Worm (Caenorhabditis elegans) whole organism, L2 larva: ENCODE results near the gene haao-1.

Source experiments
- C34F6.9 ChIP-seq: fragments of 150-350 bp; optimal IDR thresholded peaks from 2 replicates; lab custom pipeline; 2014; ENCODE audit warnings: missing biosample characterization, missing genetic modification characterization
- F13H6.1 ChIP-seq: sonication (generic microtip); optimal IDR thresholded peaks from 2 replicates; lab custom pipeline; 2016; ENCODE audit warnings: missing genetic modification characterization, missing compliant biosample characterization
- R02D3.7 ChIP-seq: fragments of 150-350 bp; optimal IDR thresholded peaks from 2 replicates; lab custom pipeline; 2014; ENCODE audit warnings: missing biosample characterization, missing genetic modification characterization
- Y55F3AM.14 ChIP-seq: fragments of 200-800 bp; sonication (Bioruptor generic); optimal IDR thresholded peaks from 2 replicates; lab custom pipeline; 2018; ENCODE audit warnings: mild to moderate bottlenecking, missing genetic modification characterization, missing compliant biosample characterization
- ZK546.5 ChIP-seq: sonication (generic microtip); optimal IDR thresholded peaks from 2 replicates; lab custom pipeline; 2017; ENCODE audit warnings: missing biosample characterization, missing genetic modification characterization
- alr-1 ChIP-seq: fragments of 150-350 bp; optimal IDR thresholded peaks from 2 replicates; lab custom pipeline; 2014; ENCODE audit warnings: missing biosample characterization, missing genetic modification characterization
- aly-2 ChIP-seq: fragments of 150-350 bp; optimal IDR thresholded peaks from 2 replicates; lab custom pipeline; 2014; ENCODE audit warnings: missing biosample characterization, missing genetic modification characterization
- ama-1 ChIP-seq: fragments of 150-350 bp; optimal IDR thresholded peaks from 2 replicates; lab custom pipeline; 2018; ENCODE audit warnings: inconsistent platforms
- ceh-16 ChIP-seq: fragments of 150-350 bp; optimal IDR thresholded peaks from 2 replicates; lab custom pipeline; 2014; ENCODE audit warnings: missing biosample characterization, missing genetic modification characterization
- crh-2 ChIP-seq: sonication (generic microtip); optimal IDR thresholded peaks from 2 replicates; lab custom pipeline; 2017; ENCODE audit warnings: missing biosample characterization, missing genetic modification characterization
- dmd-4 ChIP-seq: sonication (generic microtip); optimal IDR thresholded peaks from 2 replicates; lab custom pipeline; 2017; ENCODE audit warnings: missing biosample characterization, missing genetic modification characterization
- egl-27 ChIP-seq: sonication (generic microtip); optimal IDR thresholded peaks from 3 replicates; lab custom pipeline; 2017; ENCODE audit warnings: missing biosample characterization, missing genetic modification reagents, missing genetic modification characterization
- elt-3 ChIP-seq: sonication (generic microtip); optimal IDR thresholded peaks from 2 replicates; lab custom pipeline; 2017; ENCODE audit warnings: missing biosample characterization, missing genetic modification characterization
- fos-1 ChIP-seq: fragments of 150-350 bp; optimal IDR thresholded peaks from 2 replicates; lab custom pipeline; 2014; ENCODE audit warnings: missing biosample characterization, missing genetic modification characterization
- gmeb-1 ChIP-seq: fragments of 150-350 bp; optimal IDR thresholded peaks from 2 replicates; lab custom pipeline; 2014; ENCODE audit warnings: missing biosample characterization, missing genetic modification characterization
- lin-11 ChIP-seq: fragments of 150-350 bp; sonication (generic microtip); optimal IDR thresholded peaks from 2 replicates; lab custom pipeline; 2014; ENCODE audit warnings: missing biosample characterization, missing genetic modification characterization, inconsistent platforms, mixed read lengths
- lin-13 ChIP-seq: fragments of 150-350 bp; optimal IDR thresholded peaks from 2 replicates; lab custom pipeline; 2014; ENCODE audit warnings: missing biosample characterization, missing genetic modification reagents, missing genetic modification characterization
- lin-39 ChIP-seq: fragments of 150-350 bp; optimal IDR thresholded peaks from 2 replicates; lab custom pipeline; 2014; ENCODE audit warnings: missing biosample characterization, missing genetic modification reagents, missing genetic modification characterization
- lsy-2 ChIP-seq, 2 experiments: fragments of 150-350 bp in 1 of 2; sonication (generic microtip) in 1 of 2; optimal IDR thresholded peaks; 2 replicates each; lab custom pipeline; 2014 to 2017; ENCODE audit warnings: missing biosample characterization in 2 of 2, missing genetic modification characterization in 2 of 2
- mab-5 ChIP-seq: fragments of 150-350 bp; optimal IDR thresholded peaks from 2 replicates; lab custom pipeline; 2014; ENCODE audit warnings: missing biosample characterization, missing genetic modification characterization
- mbf-1 ChIP-seq: sonication (generic microtip); optimal IDR thresholded peaks from 2 replicates; lab custom pipeline; 2017; ENCODE audit warnings: missing biosample characterization, missing genetic modification characterization
- mdl-1 ChIP-seq, 2 experiments: fragments of 150-350 bp in 1 of 2; sonication (generic microtip) in 1 of 2; optimal IDR thresholded peaks; 2 replicates each; lab custom pipeline; 2017; ENCODE audit warnings: missing biosample characterization in 2 of 2, missing genetic modification characterization in 2 of 2
- nhr-11 ChIP-seq: fragments of 150-350 bp; optimal IDR thresholded peaks from 2 replicates; lab custom pipeline; 2014; ENCODE audit warnings: missing biosample characterization, missing genetic modification characterization
- nhr-12 ChIP-seq: fragments of 150-350 bp; optimal IDR thresholded peaks from 2 replicates; lab custom pipeline; 2014; ENCODE audit warnings: missing biosample characterization, missing genetic modification characterization
- nhr-129 ChIP-seq: fragments of 150-350 bp; optimal IDR thresholded peaks from 2 replicates; lab custom pipeline; 2014; ENCODE audit warnings: missing biosample characterization, missing genetic modification characterization
- nhr-237 ChIP-seq: fragments of 150-350 bp; optimal IDR thresholded peaks from 2 replicates; lab custom pipeline; 2014; ENCODE audit warnings: missing biosample characterization, missing genetic modification characterization
- nhr-25 ChIP-seq: fragments of 150-350 bp; sonication (generic microtip); optimal IDR thresholded peaks from 3 replicates; lab custom pipeline; 2014; ENCODE audit warnings: missing biosample characterization, missing genetic modification characterization
- nhr-6 ChIP-seq: fragments of 150-350 bp; optimal IDR thresholded peaks from 2 replicates; lab custom pipeline; 2014; ENCODE audit warnings: missing biosample characterization, missing genetic modification characterization
- nhr-77 ChIP-seq: fragments of 150-350 bp; optimal IDR thresholded peaks from 2 replicates; lab custom pipeline; 2014; ENCODE audit warnings: missing biosample characterization, missing genetic modification characterization
- sem-4 ChIP-seq: fragments of 150-350 bp; optimal IDR thresholded peaks from 2 replicates; lab custom pipeline; 2014; ENCODE audit warnings: missing biosample characterization, missing genetic modification reagents, missing genetic modification characterization
- skn-1 ChIP-seq: sonication (generic microtip); optimal IDR thresholded peaks from 2 replicates; lab custom pipeline; 2017; ENCODE audit warnings: missing biosample characterization, missing genetic modification characterization
- sma-3 ChIP-seq: sonication (generic microtip); optimal IDR thresholded peaks from 2 replicates; lab custom pipeline; 2016; ENCODE audit warnings: missing genetic modification reagents, missing genetic modification characterization, missing compliant biosample characterization
- sma-9 ChIP-seq, 2 experiments: fragments of 150-350 bp in 1 of 2; sonication (generic microtip) in 1 of 2; optimal IDR thresholded peaks; 2 replicates each; lab custom pipeline; 2014 to 2016; ENCODE audit warnings: missing genetic modification characterization in 2 of 2, mild to moderate bottlenecking in 1 of 2, missing biosample characterization in 1 of 2, missing compliant biosample characterization in 1 of 2, missing genetic modification reagents in 1 of 2, moderate library complexity in 1 of 2
- unc-39 ChIP-seq: fragments of 150-350 bp; optimal IDR thresholded peaks from 2 replicates; lab custom pipeline; 2014; ENCODE audit warnings: missing biosample characterization, missing genetic modification characterization
- zag-1 ChIP-seq: fragments of 150-350 bp; optimal IDR thresholded peaks from 2 replicates; lab custom pipeline; 2014; ENCODE audit warnings: missing biosample characterization, missing genetic modification characterization
- ztf-1 ChIP-seq: fragments of 200-800 bp; sonication (Bioruptor generic); conservative IDR thresholded peaks from 2 replicates; pipeline ENCODE4 v1.3.6; 2022; ENCODE audit warnings: missing genetic modification characterization, missing compliant biosample characterization
- ztf-11 ChIP-seq: sonication (generic microtip); optimal IDR thresholded peaks from 2 replicates; lab custom pipeline; 2017; ENCODE audit warnings: missing biosample characterization, missing genetic modification characterization
- ztf-4 ChIP-seq: fragments of 150-350 bp; optimal IDR thresholded peaks from 2 replicates; lab custom pipeline; 2014; ENCODE audit warnings: missing biosample characterization, missing genetic modification characterization

The haao-1 gene

DNA sequence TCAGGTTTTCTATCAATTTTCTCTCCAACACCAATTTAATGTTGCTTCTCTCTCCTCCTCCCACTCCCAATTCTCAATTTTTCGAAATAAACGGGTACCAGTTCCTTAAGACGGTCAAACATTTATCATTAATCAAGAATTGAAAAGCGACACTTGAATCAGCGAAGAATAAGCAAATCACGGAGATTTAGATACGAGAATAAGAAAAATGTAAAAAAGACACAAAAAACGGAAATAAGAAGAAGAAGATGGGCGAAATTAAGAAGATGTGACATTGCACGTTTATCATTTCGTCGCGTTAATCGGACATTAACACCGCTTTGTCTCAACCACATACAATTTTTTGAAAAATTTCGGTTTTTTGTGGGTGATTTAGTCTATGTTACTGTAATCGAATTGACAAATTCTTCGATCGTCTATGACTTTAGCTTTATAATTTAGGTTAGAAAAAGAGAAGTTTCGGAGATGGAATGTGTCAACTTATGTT lies at the start of gene haao-1:
haao-1 (plus strand) TSS at position 437 of the 487 bp plus-strand sequence.
- TF ChIP-seq zag-1 (tag; lab: Kevin White, UChicago): no peak
- TF ChIP-seq sma-3 (GFP tag; lab: Kevin White, UChicago): no peak
- no peak for TF ChIP-seq ztf-11 (tag; lab: Kevin White, UChicago)
- no peak for TF ChIP-seq ceh-16 (tag; lab: Kevin White, UChicago)
- no peak for TF ChIP-seq nhr-129
- no peak for TF ChIP-seq crh-2 (tag; lab: Kevin White, UChicago)
- no peak for TF ChIP-seq lsy-2 (tag; optimal IDR thresholded peaks at IDR 0.05; lab: Kevin White, UChicago)
- TF ChIP-seq sma-9 (GFP tag; optimal IDR thresholded peaks at IDR 0.05; lab: Kevin White, UChicago): no peak
- no peak for TF ChIP-seq sma-9 (tag; optimal IDR thresholded peaks at IDR 0.05; lab: Kevin White, UChicago)
- TF ChIP-seq nhr-6 (tag; lab: Kevin White, UChicago): no peak
- TF ChIP-seq nhr-11 (tag; lab: Kevin White, UChicago): no peak
- TF ChIP-seq nhr-237: no peak
- no peak for TF ChIP-seq egl-27 (tag; lab: Kevin White, UChicago)
- TF ChIP-seq ama-1 (lab: Kevin White, UChicago): no peak
- TF ChIP-seq sem-4: no peak
- no peak for TF ChIP-seq C34F6.9 (tag; lab: Kevin White, UChicago)
- TF ChIP-seq nhr-77 (tag; lab: Kevin White, UChicago): no peak
- no peak for TF ChIP-seq mab-5
- TF ChIP-seq F13H6.1: no peak

DNA sequence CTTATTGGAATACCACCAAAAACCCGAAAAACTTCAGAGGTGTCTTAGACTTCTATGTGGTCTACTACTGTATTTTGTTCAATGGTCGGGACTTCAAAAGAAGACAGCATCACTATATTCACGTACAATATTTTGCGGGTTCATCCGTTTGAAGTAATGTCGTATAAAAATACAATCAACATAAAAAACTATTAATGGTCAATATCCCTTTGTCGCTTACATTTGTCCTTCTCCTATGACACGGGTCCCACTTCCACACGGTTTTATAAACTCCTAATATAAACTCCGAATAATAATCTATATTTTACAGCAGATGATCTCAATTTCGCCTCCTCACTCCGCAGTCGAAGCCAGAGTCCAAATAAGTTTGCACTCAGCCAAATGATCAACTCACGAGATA lies 47.2 kb upstream of the haao-1 start:
- no peak for TF ChIP-seq egl-27 (tag; lab: Kevin White, UChicago)
- TF ChIP-seq sma-3 (GFP tag; lab: Kevin White, UChicago): no peak
- TF ChIP-seq R02D3.7 (tag; lab: Kevin White, UChicago): no peak
- TF ChIP-seq mdl-1 (tag; optimal IDR thresholded peaks at IDR 0.05; lab: Kevin White, UChicago): no peak
- TF ChIP-seq nhr-12: no peak
- TF ChIP-seq aly-2 (tag; lab: Kevin White, UChicago): no peak
- no peak for TF ChIP-seq mbf-1 (tag; lab: Kevin White, UChicago)
- TF ChIP-seq fos-1 (tag; lab: Kevin White, UChicago): no peak
- no peak for TF ChIP-seq alr-1 (tag; lab: Kevin White, UChicago)
- no peak for TF ChIP-seq lin-11 (tag; lab: Kevin White, UChicago)
- TF ChIP-seq skn-1 (tag; lab: Kevin White, UChicago): no peak
- TF ChIP-seq ztf-1 (GFP tag; lab: Robert Waterston, UW): no peak
- TF ChIP-seq ztf-4 (tag; lab: Kevin White, UChicago): no peak
- no peak for TF ChIP-seq nhr-25
- no peak for TF ChIP-seq lsy-2 (tag; optimal IDR thresholded peaks at IDR 0.05; lab: Kevin White, UChicago)
- no peak for TF ChIP-seq Y55F3AM.14

DNA sequence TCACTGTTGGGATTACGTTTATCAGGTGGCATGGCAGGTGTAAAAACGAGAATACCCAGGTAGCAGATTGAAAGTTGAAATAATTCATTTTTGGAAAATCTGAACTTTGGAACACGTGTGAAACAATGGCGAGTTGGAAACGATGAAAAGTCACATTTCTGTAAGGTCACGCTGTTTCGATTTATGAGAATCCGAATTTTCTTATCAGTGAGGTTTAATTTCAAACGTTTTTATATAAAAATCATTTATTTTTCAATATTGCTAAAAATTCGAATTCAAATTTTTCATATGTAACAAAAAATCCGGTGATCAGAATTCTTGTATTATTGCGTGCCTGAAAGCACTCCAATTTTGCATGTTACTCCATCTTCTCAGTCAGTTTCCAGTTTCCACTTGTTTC lies 42.1 kb upstream of the haao-1 start, which contains the start of gene F07D3.3:
F07D3.3 (minus strand) TSS at position 101 of the 400 bp plus-strand sequence.
- no peak for TF ChIP-seq lin-11 (tag; lab: Kevin White, UChicago)
- no peak for TF ChIP-seq unc-39 (tag; lab: Kevin White, UChicago)
- TF ChIP-seq lin-13 (GFP tag; lab: Kevin White, UChicago): no peak
- TF ChIP-seq lin-39 (tag; lab: Kevin White, UChicago): no peak
- TF ChIP-seq Y55F3AM.14: no peak
- no peak for TF ChIP-seq ztf-11 (tag; lab: Kevin White, UChicago)
- TF ChIP-seq sma-3 (GFP tag; lab: Kevin White, UChicago): no peak
- no peak for TF ChIP-seq nhr-11 (tag; lab: Kevin White, UChicago)
- no peak for TF ChIP-seq elt-3 (tag; lab: Kevin White, UChicago)
- no peak for TF ChIP-seq crh-2 (tag; lab: Kevin White, UChicago)
- no peak for TF ChIP-seq gmeb-1 (tag; lab: Kevin White, UChicago)
- no peak for TF ChIP-seq mab-5
- no peak for TF ChIP-seq dmd-4
- TF ChIP-seq nhr-77 (tag; lab: Kevin White, UChicago): no peak
- TF ChIP-seq sem-4: no peak

DNA sequence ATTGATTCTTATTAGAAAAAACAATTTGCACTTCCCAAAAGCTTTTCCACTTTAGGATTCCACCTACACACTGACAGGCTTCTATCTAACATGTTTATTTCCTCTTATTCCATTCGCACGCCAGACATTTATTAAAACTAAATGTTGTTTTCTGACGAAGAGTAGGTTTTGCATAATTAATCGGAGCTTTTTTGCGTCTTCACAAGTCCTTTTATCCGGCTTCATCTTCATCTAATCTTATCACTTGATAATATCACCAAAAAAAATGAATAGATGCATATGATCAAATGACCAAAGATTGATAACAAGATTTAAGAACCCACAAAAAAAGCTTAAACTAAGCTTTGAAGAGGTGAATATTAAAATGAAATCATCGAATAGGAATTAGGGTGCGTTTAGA lies 39.2 kb upstream of the haao-1 start:
- no peak for TF ChIP-seq ZK546.5 (tag; lab: Kevin White, UChicago)
